Worm (Caenorhabditis elegans) whole organism, late embryonic: ENCODE results near the gene C03B1.1.

Source experiments
- C08G9.2 ChIP-seq: sonication (generic microtip); optimal IDR thresholded peaks from 2 replicates; lab custom pipeline; 2016; ENCODE audit warnings: mild to moderate bottlenecking, missing genetic modification characterization, moderate library complexity, missing compliant biosample characterization
- F13H6.1 ChIP-seq: sonication (generic microtip); optimal IDR thresholded peaks from 2 replicates; lab custom pipeline; 2016; ENCODE audit warnings: missing genetic modification characterization, missing compliant biosample characterization
- K02D7.2 ChIP-seq: sonication (generic microtip); optimal IDR thresholded peaks from 2 replicates; lab custom pipeline; 2017; ENCODE audit warnings: mild to moderate bottlenecking, missing genetic modification characterization, missing compliant biosample characterization
- K09A11.1 ChIP-seq: sonication (generic microtip); optimal IDR thresholded peaks from 2 replicates; lab custom pipeline; 2017; ENCODE audit warnings: antibody characterized with exemption, mild to moderate bottlenecking, missing genetic modification characterization, missing compliant biosample characterization; ENCODE audit not compliant: insufficient read depth
- ceh-14 ChIP-seq: sonication (generic microtip); optimal IDR thresholded peaks from 2 replicates; lab custom pipeline; 2016; ENCODE audit warnings: missing genotype, missing genetic modification characterization, missing compliant biosample characterization
- ceh-18 ChIP-seq: sonication (generic microtip); optimal IDR thresholded peaks from 2 replicates; lab custom pipeline; 2016; ENCODE audit warnings: missing genetic modification characterization, missing compliant biosample characterization
- ceh-2 ChIP-seq: sonication (generic microtip); optimal IDR thresholded peaks from 2 replicates; lab custom pipeline; 2016; ENCODE audit warnings: missing genotype, missing genetic modification characterization, missing compliant biosample characterization
- ceh-24 ChIP-seq: sonication (generic microtip); optimal IDR thresholded peaks from 2 replicates; lab custom pipeline; 2016; ENCODE audit warnings: mild to moderate bottlenecking, missing genetic modification characterization, missing compliant biosample characterization
- ceh-30 ChIP-seq: fragments of 150-350 bp; optimal IDR thresholded peaks from 2 replicates; lab custom pipeline; 2014; ENCODE audit warnings: missing biosample characterization, missing genetic modification characterization
- ceh-31 ChIP-seq: sonication (generic microtip); optimal IDR thresholded peaks from 2 replicates; lab custom pipeline; 2016; ENCODE audit warnings: missing genetic modification characterization, missing compliant biosample characterization
- ceh-34 ChIP-seq: sonication (generic microtip); optimal IDR thresholded peaks from 2 replicates; lab custom pipeline; 2016; ENCODE audit warnings: mild to moderate bottlenecking, missing genetic modification characterization, missing compliant biosample characterization
- ceh-9 ChIP-seq: sonication (generic microtip); optimal IDR thresholded peaks from 2 replicates; lab custom pipeline; 2016; ENCODE audit warnings: mild to moderate bottlenecking, missing genetic modification characterization, inconsistent platforms, missing compliant biosample characterization
- elt-4 ChIP-seq: sonication (generic microtip); optimal IDR thresholded peaks from 2 replicates; lab custom pipeline; 2016; ENCODE audit warnings: missing genetic modification characterization, missing compliant biosample characterization
- fax-1 ChIP-seq: sonication (generic microtip); optimal IDR thresholded peaks from 2 replicates; lab custom pipeline; 2016; ENCODE audit warnings: missing genotype, missing genetic modification characterization, missing compliant biosample characterization
- fkh-6 ChIP-seq: sonication (generic microtip); optimal IDR thresholded peaks from 2 replicates; lab custom pipeline; 2016; ENCODE audit warnings: missing genetic modification characterization, missing compliant biosample characterization
- gmeb-2 ChIP-seq: sonication (generic microtip); optimal IDR thresholded peaks from 2 replicates; lab custom pipeline; 2016; ENCODE audit warnings: missing genetic modification characterization, inconsistent platforms, missing compliant biosample characterization
- hlh-30 ChIP-seq: sonication (generic microtip); optimal IDR thresholded peaks from 2 replicates; lab custom pipeline; 2017; ENCODE audit warnings: antibody characterized with exemption, missing genetic modification characterization, missing compliant biosample characterization; ENCODE audit not compliant: insufficient read depth
- hlh-6 ChIP-seq: sonication (generic microtip); optimal IDR thresholded peaks from 2 replicates; lab custom pipeline; 2016; ENCODE audit warnings: missing genotype, missing genetic modification characterization, missing compliant biosample characterization
- hlh-8 ChIP-seq: sonication (generic microtip); optimal IDR thresholded peaks from 2 replicates; lab custom pipeline; 2016; ENCODE audit warnings: missing genotype, missing genetic modification characterization, missing compliant biosample characterization
- lim-6 ChIP-seq: sonication (generic microtip); optimal IDR thresholded peaks from 2 replicates; lab custom pipeline; 2016; ENCODE audit warnings: missing genetic modification characterization, missing compliant biosample characterization
- lin-11 ChIP-seq: fragments of 200-800 bp; sonication (Bioruptor generic); optimal IDR thresholded peaks from 2 replicates; lab custom pipeline; 2018; ENCODE audit warnings: mild to moderate bottlenecking, missing genetic modification characterization, missing compliant biosample characterization
- madf-2 ChIP-seq: sonication (generic microtip); optimal IDR thresholded peaks from 2 replicates; lab custom pipeline; 2017; ENCODE audit warnings: missing genetic modification characterization, missing compliant biosample characterization
- nfya-1 ChIP-seq: sonication (generic microtip); optimal IDR thresholded peaks from 2 replicates; lab custom pipeline; 2017; ENCODE audit warnings: missing genetic modification characterization, mild to moderate bottlenecking, missing compliant biosample characterization, antibody characterized with exemption, moderate library complexity
- nhr-232 ChIP-seq: sonication (generic microtip); optimal IDR thresholded peaks from 2 replicates; lab custom pipeline; 2016; ENCODE audit warnings: missing genetic modification characterization, missing compliant biosample characterization
- npax-4 ChIP-seq: sonication (generic microtip); optimal IDR thresholded peaks from 2 replicates; lab custom pipeline; 2016; ENCODE audit warnings: missing genetic modification characterization, missing compliant biosample characterization
- pag-3 ChIP-seq: sonication (generic microtip); optimal IDR thresholded peaks from 2 replicates; lab custom pipeline; 2016; ENCODE audit warnings: missing compliant biosample characterization, missing genetic modification characterization, borderline replicate concordance
- pat-9 ChIP-seq: fragments of 200-800 bp; sonication (Bioruptor generic); optimal IDR thresholded peaks from 2 replicates; lab custom pipeline; 2018; ENCODE audit warnings: mild to moderate bottlenecking, missing genetic modification characterization, moderate library complexity, missing compliant biosample characterization
- pha-4 ChIP-seq: fragments of 150-350 bp; optimal IDR thresholded peaks from 2 replicates; lab custom pipeline; 2018; ENCODE audit warnings: missing biosample characterization, missing genetic modification reagents, missing genetic modification characterization
- ref-2 ChIP-seq: sonication (generic microtip); optimal IDR thresholded peaks from 2 replicates; lab custom pipeline; 2016; ENCODE audit warnings: missing genetic modification characterization, missing compliant biosample characterization
- rnt-1 ChIP-seq: sonication (generic microtip); optimal IDR thresholded peaks from 2 replicates; lab custom pipeline; 2016; ENCODE audit warnings: missing genetic modification characterization, missing compliant biosample characterization
- sox-2 ChIP-seq: fragments of 200-800 bp; sonication (Bioruptor generic); IDR thresholded peaks from 2 replicates; pipeline ENCODE4 v1.3.6; 2022; ENCODE audit warnings: missing genetic modification reagents, missing genetic modification characterization, missing compliant biosample characterization
- sox-4 ChIP-seq: sonication (generic microtip); optimal IDR thresholded peaks from 2 replicates; lab custom pipeline; 2017; ENCODE audit warnings: mild to moderate bottlenecking, missing genetic modification characterization, inconsistent platforms, missing compliant biosample characterization
- syd-9 ChIP-seq: sonication (generic microtip); optimal IDR thresholded peaks from 2 replicates; lab custom pipeline; 2016; ENCODE audit warnings: mild to moderate bottlenecking, missing genetic modification characterization, moderate library complexity, missing compliant biosample characterization
- tbx-2 ChIP-seq: sonication (generic microtip); optimal IDR thresholded peaks from 2 replicates; lab custom pipeline; 2016; ENCODE audit warnings: missing genetic modification characterization, missing compliant biosample characterization
- unc-42 ChIP-seq: sonication (generic microtip); optimal IDR thresholded peaks from 2 replicates; lab custom pipeline; 2016; ENCODE audit warnings: missing genotype, missing genetic modification characterization, missing compliant biosample characterization
- unc-55 ChIP-seq: sonication (generic microtip); optimal IDR thresholded peaks from 2 replicates; lab custom pipeline; 2017; ENCODE audit warnings: missing biosample characterization, missing genetic modification reagents, missing genetic modification characterization
- unc-86 ChIP-seq: sonication (generic microtip); optimal IDR thresholded peaks from 2 replicates; lab custom pipeline; 2016; ENCODE audit warnings: missing genetic modification characterization, missing compliant biosample characterization
- zip-5 ChIP-seq: sonication (generic microtip); optimal IDR thresholded peaks from 2 replicates; lab custom pipeline; 2016; ENCODE audit warnings: missing genetic modification characterization, missing compliant biosample characterization
- ztf-16 ChIP-seq: sonication (generic microtip); optimal IDR thresholded peaks from 2 replicates; lab custom pipeline; 2017; ENCODE audit warnings: missing genetic modification characterization, missing compliant biosample characterization

The C03B1.1 gene

ce11 chrX:6410177-6410765 is 35.7 kb downstream of the C03B1.1 start, which contains the start of gene mup-2:
TSS of gene mup-2 (minus strand) at chrX:6410227.
- peak; percentile 19 for TF ChIP-seq nfya-1 (tag; lab: Kevin White, UChicago)
- TF ChIP-seq sox-4 = no peak
- peak; percentile 15 for TF ChIP-seq F13H6.1
- peak; percentile 89 for TF ChIP-seq ceh-18 (tag; lab: Kevin White, UChicago)
- TF ChIP-seq ceh-24 (tag; lab: Kevin White, UChicago) = no peak
- TF ChIP-seq ref-2 (tag; lab: Kevin White, UChicago) = no peak
- peak; percentile 24 for TF ChIP-seq ceh-14 (tag; lab: Kevin White, UChicago)
- no peak for TF ChIP-seq ztf-16
- TF ChIP-seq rnt-1 (tag; lab: Kevin White, UChicago) = peak; percentile 43
- peak; percentile 32 for TF ChIP-seq syd-9 (tag; lab: Kevin White, UChicago)
- TF ChIP-seq hlh-6 (tag; lab: Kevin White, UChicago) = no peak
- TF ChIP-seq gmeb-2 (tag; lab: Kevin White, UChicago) = no peak
- no peak for TF ChIP-seq madf-2 (tag; lab: Kevin White, UChicago)
- TF ChIP-seq ceh-34 (tag; lab: Kevin White, UChicago) = peak; percentile 74
- TF ChIP-seq hlh-8 (tag; lab: Kevin White, UChicago) = peak; percentile 45
- TF ChIP-seq unc-55 (GFP tag; lab: Kevin White, UChicago) = no peak
- peak; percentile 45 for TF ChIP-seq pat-9 (tag; lab: Kevin White, UChicago)
- TF ChIP-seq ceh-30 (tag; lab: Kevin White, UChicago) = no peak

ce11 chrX:6412575-6412974 is 38.0 kb downstream of the C03B1.1 start, which contains the start of gene T22E5.1:
TSS of gene T22E5.1 (plus strand) at chrX:6412875.
- TF ChIP-seq nhr-232 (tag; lab: Kevin White, UChicago) (no peak), K02D7.2 (no peak), hlh-8 (tag; lab: Kevin White, UChicago) (no peak), npax-4 (no peak), rnt-1 (tag; lab: Kevin White, UChicago) (no peak), unc-86 (tag; lab: Kevin White, UChicago) (no peak), gmeb-2 (tag; lab: Kevin White, UChicago) (no peak), tbx-2 (no peak), lin-11 (tag; lab: Kevin White, UChicago) (no peak), ceh-31 (tag; lab: Kevin White, UChicago) (no peak), zip-5 (tag; lab: Kevin White, UChicago) (no peak), pag-3 (no peak), fkh-6 (tag; lab: Kevin White, UChicago) (no peak), lim-6 (no peak), ceh-2 (tag; lab: Kevin White, UChicago) (no peak), C08G9.2 (no peak), K09A11.1 (tag; lab: Kevin White, UChicago) (no peak), ceh-9 (no peak)

- TF ChIP-seq unc-42 (tag; lab: Kevin White, UChicago) = no peak
- TF ChIP-seq pha-4 (tag; lab: Kevin White, UChicago) = no peak
- TF ChIP-seq nhr-232 (tag; lab: Kevin White, UChicago) = no peak
- no peak for TF ChIP-seq fax-1 (tag; lab: Kevin White, UChicago)
- TF ChIP-seq hlh-30 (tag; lab: Kevin White, UChicago) = no peak
- TF ChIP-seq ref-2 (tag; lab: Kevin White, UChicago) = no peak
- TF ChIP-seq rnt-1 (tag; lab: Kevin White, UChicago) = no peak
- no peak for TF ChIP-seq pat-9 (tag; lab: Kevin White, UChicago)
- TF ChIP-seq elt-4 = no peak
- TF ChIP-seq sox-2 = no peak
- TF ChIP-seq ceh-2 (tag; lab: Kevin White, UChicago) = no peak
- TF ChIP-seq, all 69 proteins: peak for 0
Observed at ce11 chrX:6413583-6413982, 39.0 kb downstream of the C03B1.1 start.
